Worm (Caenorhabditis elegans): Measurements from ENCODE around the gene C36A4.10.

Gene C36A4.10

ce11 chrIII:3814421-3814820 is 16.9 kb downstream of the C36A4.10 start:
- TF ChIP-seq egl-43 (GFP tag; IDR thresholded peaks at IDR 0.05) (no peak), unc-62 (GFP tag; optimal IDR thresholded peaks at IDR 0.05 in 1 of 2) (peak in 1 of 2 experiments; percentile 94), unc-62 (tag; optimal IDR thresholded peaks at IDR 0.05) (no peak)

- TF ChIP-seq nhr-25 (tag; optimal IDR thresholded peaks at IDR 0.05; ENCODE audit: borderline replicate concordance, insufficient read depth) (peak; percentile 69), hlh-30 (tag; optimal IDR thresholded peaks at IDR 0.05; ENCODE audit: insufficient read depth) (peak; percentile 53), mes-2 (tag; optimal IDR thresholded peaks at IDR 0.05; ENCODE audit: poor library complexity, severe bottlenecking) (peak; percentile 11), aha-1 (tag) (peak; percentile 69), nhr-28 (tag; optimal IDR thresholded peaks at IDR 0.05) (peak; percentile 20), zip-2 (tag; optimal IDR thresholded peaks at IDR 0.05) (no peak)
Observed at ce11 chrIII:3812369-3812993, 18.8 kb downstream of the C36A4.10 start.

- TF ChIP-seq nhr-28 (tag; optimal IDR thresholded peaks at IDR 0.05) (peak; percentile 59), unc-62 (GFP tag; optimal IDR thresholded peaks at IDR 0.05 in 1 of 2) (peak in 1 of 2 experiments; percentile 99), unc-62 (tag; optimal IDR thresholded peaks at IDR 0.05) (no peak), ceh-62 (tag; optimal IDR thresholded peaks at IDR 0.05) (no peak), aha-1 (tag) (peak; percentile 46), mep-1 (tag; optimal IDR thresholded peaks at IDR 0.05) (peak; percentile 26), hlh-11 (tag; optimal IDR thresholded peaks at IDR 0.05) (peak; percentile 1), ceh-32 (tag; optimal IDR thresholded peaks at IDR 0.05; ENCODE audit: poor library complexity) (no peak), madf-5 (GFP tag; IDR thresholded peaks at IDR 0.05) (no peak), lin-13 (GFP tag; optimal IDR thresholded peaks at IDR 0.05) (no peak), F10B5.3 (tag; optimal IDR thresholded peaks at IDR 0.05) (no peak), lsy-2 (tag; optimal IDR thresholded peaks at IDR 0.05) (peak in 1 of 2 experiments; percentile 38), nhr-6 (tag; optimal IDR thresholded peaks at IDR 0.05) (no peak), hmg-1.1 (GFP tag; IDR thresholded peaks at IDR 0.05) (0 out of 2 replicates have a peak, but pooled peaks have one; percentile 35), zfp-3 (GFP tag; conservative IDR thresholded peaks at IDR 0.05) (0 out of 2 replicates have a peak, but pooled peaks have one; percentile 16), nhr-25 (tag; optimal IDR thresholded peaks at IDR 0.05; ENCODE audit: borderline replicate concordance, insufficient read depth) (peak; percentile 22)
Observed at ce11 chrIII:3811375-3811924, 19.8 kb downstream of the C36A4.10 start.

ce11 chrIII:3809008-3809407 is 22.3 kb downstream of the C36A4.10 start, which contains the start of gene toh-1:
TSS of gene toh-1 (minus strand) at chrIII:3809030.
- TF ChIP-seq mdt-29 (GFP tag; IDR thresholded peaks at IDR 0.05) (no peak), T20F7.1 (GFP tag; optimal IDR thresholded peaks at IDR 0.05) (no peak), F49E8.2 (tag; optimal IDR thresholded peaks at IDR 0.05; ENCODE audit: borderline replicate concordance) (no peak), ceh-62 (tag; optimal IDR thresholded peaks at IDR 0.05) (no peak), pqm-1 (tag; optimal IDR thresholded peaks at IDR 0.05) (no peak), ama-1 (optimal IDR thresholded peaks at IDR 0.05) (no peak), mdl-1 (tag; optimal IDR thresholded peaks at IDR 0.05) (peak in 1 of 2 experiments; percentile 35), daf-16 (GFP tag; optimal IDR thresholded peaks at IDR 0.05) (no peak), daf-16 (tag; optimal IDR thresholded peaks at IDR 0.05) (no peak), mes-2 (tag; optimal IDR thresholded peaks at IDR 0.05; ENCODE audit: poor library complexity, severe bottlenecking) (peak; percentile 3), tra-1 (GFP tag; IDR thresholded peaks at IDR 0.05) (no peak), hlh-30 (tag; optimal IDR thresholded peaks at IDR 0.05; ENCODE audit: insufficient read depth) (no peak), attf-4 (tag; optimal IDR thresholded peaks at IDR 0.05) (no peak), aha-1 (tag) (peak; percentile 59), jun-1 (tag; optimal IDR thresholded peaks at IDR 0.05) (peak; percentile 61), ces-1 (GFP tag; optimal IDR thresholded peaks at IDR 0.05) (no peak), nhr-77 (tag; optimal IDR thresholded peaks at IDR 0.05) (no peak), R02D3.7 (tag; optimal IDR thresholded peaks at IDR 0.05) (no peak), nhr-25 (tag; optimal IDR thresholded peaks at IDR 0.05; ENCODE audit: borderline replicate concordance, insufficient read depth) (peak; percentile 67)
